Worm (Caenorhabditis elegans): Measurements from ENCODE around the gene wee-1.1.

DNA sequence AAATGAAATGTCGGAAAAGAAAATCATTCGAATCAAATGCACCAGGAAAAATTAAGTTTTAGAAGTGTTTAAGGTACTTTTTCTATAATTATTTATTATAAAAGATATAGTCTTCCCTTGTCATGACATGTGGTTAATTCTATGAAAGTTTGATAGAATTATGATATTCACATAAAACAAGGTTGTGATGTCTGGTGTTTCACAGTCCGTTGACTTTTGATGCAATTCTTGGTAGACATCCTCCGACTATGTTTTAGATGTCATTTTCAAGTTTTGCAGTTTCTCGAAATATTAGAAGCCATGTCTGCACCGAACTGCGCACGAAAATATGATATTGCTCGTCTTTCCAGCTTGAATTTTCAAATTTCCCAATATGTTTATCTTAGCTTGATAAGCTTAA is 39.0 kb downstream of the wee-1.1 start, which contains the start of gene sra-7:
- no peak for TF ChIP-seq nfya-1 (tag; optimal IDR thresholded peaks at IDR 0.05; ENCODE audit: borderline replicate concordance, insufficient read depth)
- TF ChIP-seq snpc-4 (GFP tag; optimal IDR thresholded peaks at IDR 0.05), result no peak
- no peak for TF ChIP-seq snpc-4 (tag; optimal IDR thresholded peaks at IDR 0.05)
- no peak for TF ChIP-seq aptf-2 (GFP tag; conservative IDR thresholded peaks at IDR 0.05)
- TF ChIP-seq F55B11.4 (tag; optimal IDR thresholded peaks at IDR 0.05; ENCODE audit: borderline replicate concordance, insufficient read depth), result no peak
